Worm (Caenorhabditis elegans) whole organism, midembryonic: ENCODE data around the gene C14A11.9.

ENCODE experiments used
- klf-2 ChIP-seq: fragments of 200-800 bp; sonication (Bioruptor generic); conservative IDR thresholded peaks from 2 replicates; pipeline ENCODE4 v1.3.6; 2022; ENCODE audit warnings: missing genetic modification reagents, missing genetic modification characterization, missing compliant biosample characterization
- tab-1 ChIP-seq: fragments of 200-800 bp; sonication (Bioruptor generic); IDR thresholded peaks from 2 replicates; pipeline ENCODE4 v1.3.6; 2022; ENCODE audit warnings: missing genetic modification characterization, missing compliant biosample characterization
- ztf-23 ChIP-seq: fragments of 200-800 bp; sonication (Bioruptor generic); IDR thresholded peaks from 2 replicates; pipeline ENCODE4 v1.3.6; 2022; ENCODE audit warnings: missing genetic modification reagents, missing genetic modification characterization, missing compliant biosample characterization

ce11 chrX:2776955-2777354 lies 32.5 kb downstream of the C14A11.9 start:
- TF ChIP-seq klf-2 (no peak), ztf-23 (no peak), tab-1 (GFP tag; lab: Robert Waterston, UW) (no peak)
